Worm (Caenorhabditis elegans) whole organism, early embryonic: ENCODE data around the gene srsx-24.

Experiments used
- B0310.2 ChIP-seq: sonication (generic microtip); optimal IDR thresholded peaks from 2 replicates; lab custom pipeline; 2016; ENCODE audit warnings: mild to moderate bottlenecking, missing genetic modification characterization, missing compliant biosample characterization
- pes-1 ChIP-seq: fragments of 200-800 bp; sonication (Bioruptor generic); IDR thresholded peaks from 2 replicates; pipeline ENCODE4 v1.3.6; 2022; ENCODE audit warnings: missing genetic modification reagents, missing genetic modification characterization, missing compliant biosample characterization
- scrt-1 ChIP-seq: fragments of 200-800 bp; sonication (Bioruptor generic); IDR thresholded peaks from 2 replicates; pipeline ENCODE4 v1.3.6; 2022; ENCODE audit warnings: missing genetic modification characterization, missing compliant biosample characterization

DNA sequence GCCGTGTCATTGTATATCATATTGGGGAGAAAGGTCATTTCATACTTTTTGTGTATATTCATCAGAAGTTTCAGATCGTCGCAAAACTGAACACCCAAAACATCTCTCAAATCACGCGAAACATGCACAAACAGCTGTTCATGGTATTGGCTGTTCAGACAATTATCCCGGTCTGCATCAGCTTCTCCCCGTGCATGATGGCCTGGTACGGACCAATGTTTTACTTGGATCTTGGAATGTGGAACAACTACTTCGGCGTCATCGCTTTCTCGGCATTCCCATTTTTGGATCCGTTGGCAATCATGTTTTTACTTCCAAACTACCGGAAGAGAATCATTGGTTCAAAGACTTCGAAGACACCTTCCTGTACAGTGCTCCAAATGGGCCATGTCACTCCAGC is 24.2 kb upstream of the srsx-24 start:
- TF ChIP-seq B0310.2 (tag; lab: Kevin White, UChicago), result no peak
- no peak for TF ChIP-seq scrt-1 (GFP tag; lab: Robert Waterston, UW)
- TF ChIP-seq pes-1 (GFP tag; lab: Robert Waterston, UW), result no peak
